Worm (Caenorhabditis elegans) whole organism, young adult: ENCODE data around the gene F48G7.13.

Source experiments
- F55B11.4 ChIP-seq: sonication (generic microtip); optimal IDR thresholded peaks from 2 replicates; lab custom pipeline; 2016; ENCODE audit warnings: missing compliant biosample characterization, missing genetic modification characterization, borderline replicate concordance; ENCODE audit not compliant: insufficient read depth
- ets-4 ChIP-seq: fragments of 200-800 bp; sonication (Bioruptor generic); optimal IDR thresholded peaks from 2 replicates; lab custom pipeline; 2018; ENCODE audit warnings: mild to moderate bottlenecking, missing genetic modification characterization, missing compliant biosample characterization
- let-607 ChIP-seq, 2 experiments: fragments of 200-800 bp in 1 of 2; sonication (Bioruptor generic) in 1 of 2; sonication (generic microtip) in 1 of 2; optimal IDR thresholded peaks; 2 replicates each; lab custom pipeline; 2016 to 2018; ENCODE audit warnings: mild to moderate bottlenecking in 2 of 2, missing compliant biosample characterization in 2 of 2, missing genetic modification characterization in 2 of 2, moderate library complexity in 2 of 2, missing genotype in 1 of 2
- nfya-1 ChIP-seq: sonication (generic microtip); optimal IDR thresholded peaks from 2 replicates; lab custom pipeline; 2017; ENCODE audit warnings: antibody characterized with exemption, missing compliant biosample characterization, missing genetic modification characterization, borderline replicate concordance; ENCODE audit not compliant: insufficient read depth
- sdz-38 ChIP-seq: sonication (generic microtip); optimal IDR thresholded peaks from 2 replicates; lab custom pipeline; 2016; ENCODE audit warnings: missing genotype, missing genetic modification characterization, missing compliant biosample characterization

ce11 chrV:617917-618316, 2.5 kb downstream of the F48G7.13 start:
- no peak for TF ChIP-seq sdz-38
- TF ChIP-seq F55B11.4, result no peak
- TF ChIP-seq let-607 (tag; optimal IDR thresholded peaks at IDR 0.05; lab: Kevin White, UChicago), result no peak
- TF ChIP-seq ets-4 (GFP tag; lab: Kevin White, UChicago), result no peak
- TF ChIP-seq nfya-1, result no peak
